Worm (Caenorhabditis elegans) whole organism, late embryonic: Measurements from ENCODE around the gene B0244.17.

ENCODE experiments used
- C08G9.2 ChIP-seq: sonication (generic microtip); optimal IDR thresholded peaks from 2 replicates; lab custom pipeline; 2016; ENCODE audit warnings: mild to moderate bottlenecking, missing genetic modification characterization, moderate library complexity, missing compliant biosample characterization
- C38D4.7 ChIP-seq: fragments of 200-800 bp; sonication (Bioruptor generic); optimal IDR thresholded peaks from 2 replicates; lab custom pipeline; 2018; ENCODE audit warnings: mild to moderate bottlenecking, missing genetic modification characterization, moderate library complexity, missing compliant biosample characterization
- K02D7.2 ChIP-seq: sonication (generic microtip); optimal IDR thresholded peaks from 2 replicates; lab custom pipeline; 2017; ENCODE audit warnings: mild to moderate bottlenecking, missing genetic modification characterization, missing compliant biosample characterization
- K09A11.1 ChIP-seq: sonication (generic microtip); optimal IDR thresholded peaks from 2 replicates; lab custom pipeline; 2017; ENCODE audit warnings: antibody characterized with exemption, mild to moderate bottlenecking, missing genetic modification characterization, missing compliant biosample characterization; ENCODE audit not compliant: insufficient read depth
- T23F11.4 ChIP-seq: fragments of 200-800 bp; sonication (Bioruptor generic); optimal IDR thresholded peaks from 2 replicates; lab custom pipeline; 2018; ENCODE audit warnings: mild to moderate bottlenecking, missing genetic modification characterization, missing compliant biosample characterization
- Y22D7AL.16 ChIP-seq: sonication (generic microtip); optimal IDR thresholded peaks from 2 replicates; lab custom pipeline; 2016; ENCODE audit warnings: missing genetic modification characterization, missing compliant biosample characterization
- ahr-1 ChIP-seq: sonication (generic microtip); optimal IDR thresholded peaks from 2 replicates; lab custom pipeline; 2016; ENCODE audit warnings: missing genetic modification characterization, missing compliant biosample characterization
- ama-1 ChIP-seq: fragments of 150-350 bp; optimal IDR thresholded peaks from 2 replicates; lab custom pipeline; 2014
- ceh-14 ChIP-seq: sonication (generic microtip); optimal IDR thresholded peaks from 2 replicates; lab custom pipeline; 2016; ENCODE audit warnings: missing genotype, missing genetic modification characterization, missing compliant biosample characterization
- ceh-18 ChIP-seq: sonication (generic microtip); optimal IDR thresholded peaks from 2 replicates; lab custom pipeline; 2016; ENCODE audit warnings: missing genetic modification characterization, missing compliant biosample characterization
- ceh-19 ChIP-seq: fragments of 200-800 bp; sonication (Bioruptor generic); optimal IDR thresholded peaks from 2 replicates; lab custom pipeline; 2018; ENCODE audit warnings: mild to moderate bottlenecking, missing genetic modification characterization, missing compliant biosample characterization
- ceh-2 ChIP-seq: sonication (generic microtip); optimal IDR thresholded peaks from 2 replicates; lab custom pipeline; 2016; ENCODE audit warnings: missing genotype, missing genetic modification characterization, missing compliant biosample characterization
- ceh-22 ChIP-seq: sonication (generic microtip); optimal IDR thresholded peaks from 2 replicates; lab custom pipeline; 2017; ENCODE audit warnings: missing biosample characterization, missing genetic modification characterization
- ceh-31 ChIP-seq: sonication (generic microtip); optimal IDR thresholded peaks from 2 replicates; lab custom pipeline; 2016; ENCODE audit warnings: missing genetic modification characterization, missing compliant biosample characterization
- ceh-34 ChIP-seq: sonication (generic microtip); optimal IDR thresholded peaks from 2 replicates; lab custom pipeline; 2016; ENCODE audit warnings: mild to moderate bottlenecking, missing genetic modification characterization, missing compliant biosample characterization
- ceh-45 ChIP-seq: fragments of 200-800 bp; sonication (Bioruptor generic); IDR thresholded peaks from 2 replicates; pipeline ENCODE4 v1.3.6; 2022; ENCODE audit warnings: missing genetic modification reagents, missing genetic modification characterization, missing compliant biosample characterization
- ceh-48 ChIP-seq: sonication (generic microtip); optimal IDR thresholded peaks from 2 replicates; lab custom pipeline; 2016; ENCODE audit warnings: missing genetic modification characterization, inconsistent platforms, missing compliant biosample characterization
- ceh-9 ChIP-seq: sonication (generic microtip); optimal IDR thresholded peaks from 2 replicates; lab custom pipeline; 2016; ENCODE audit warnings: mild to moderate bottlenecking, missing genetic modification characterization, inconsistent platforms, missing compliant biosample characterization
- che-1 ChIP-seq: sonication (generic microtip); optimal IDR thresholded peaks from 2 replicates; lab custom pipeline; 2016; ENCODE audit warnings: mild to moderate bottlenecking, missing genetic modification characterization, missing compliant biosample characterization
- elt-2 ChIP-seq: sonication (generic microtip); optimal IDR thresholded peaks from 2 replicates; lab custom pipeline; 2016; ENCODE audit warnings: missing genetic modification reagents, missing genetic modification characterization, missing compliant biosample characterization
- elt-4 ChIP-seq: sonication (generic microtip); optimal IDR thresholded peaks from 2 replicates; lab custom pipeline; 2016; ENCODE audit warnings: missing genetic modification characterization, missing compliant biosample characterization
- ets-4 ChIP-seq: sonication (generic microtip); optimal IDR thresholded peaks from 2 replicates; lab custom pipeline; 2016; ENCODE audit warnings: missing genetic modification characterization, missing compliant biosample characterization
- eyg-1 ChIP-seq: sonication (generic microtip); optimal IDR thresholded peaks from 2 replicates; lab custom pipeline; 2016; ENCODE audit warnings: missing genotype, missing genetic modification characterization, missing compliant biosample characterization
- gmeb-2 ChIP-seq: sonication (generic microtip); optimal IDR thresholded peaks from 2 replicates; lab custom pipeline; 2016; ENCODE audit warnings: missing genetic modification characterization, inconsistent platforms, missing compliant biosample characterization
- hlh-15 ChIP-seq: sonication (generic microtip); optimal IDR thresholded peaks from 2 replicates; lab custom pipeline; 2016; ENCODE audit warnings: missing genetic modification characterization, missing compliant biosample characterization
- hlh-6 ChIP-seq: sonication (generic microtip); optimal IDR thresholded peaks from 2 replicates; lab custom pipeline; 2016; ENCODE audit warnings: missing genotype, missing genetic modification characterization, missing compliant biosample characterization
- nfya-1 ChIP-seq: sonication (generic microtip); optimal IDR thresholded peaks from 2 replicates; lab custom pipeline; 2017; ENCODE audit warnings: missing genetic modification characterization, mild to moderate bottlenecking, missing compliant biosample characterization, antibody characterized with exemption, moderate library complexity
- nhr-11 ChIP-seq: fragments of 150-350 bp; optimal IDR thresholded peaks from 2 replicates; lab custom pipeline; 2014; ENCODE audit warnings: missing biosample characterization, missing genetic modification characterization
- odd-2 ChIP-seq: sonication (generic microtip); optimal IDR thresholded peaks from 2 replicates; lab custom pipeline; 2017; ENCODE audit warnings: antibody characterized with exemption, mild to moderate bottlenecking, missing genetic modification characterization, missing compliant biosample characterization
- pag-3 ChIP-seq: sonication (generic microtip); optimal IDR thresholded peaks from 2 replicates; lab custom pipeline; 2016; ENCODE audit warnings: missing compliant biosample characterization, missing genetic modification characterization, borderline replicate concordance
- pax-1 ChIP-seq: fragments of 150-350 bp; optimal IDR thresholded peaks from 2 replicates; lab custom pipeline; 2014; ENCODE audit warnings: missing biosample characterization, missing genetic modification characterization
- pha-2 ChIP-seq: sonication (generic microtip); optimal IDR thresholded peaks from 2 replicates; lab custom pipeline; 2017; ENCODE audit warnings: mild to moderate bottlenecking, missing genetic modification characterization, missing compliant biosample characterization
- pros-1 ChIP-seq: fragments of 150-350 bp; optimal IDR thresholded peaks from 2 replicates; lab custom pipeline; 2014; ENCODE audit warnings: missing biosample characterization, missing genetic modification reagents, missing genetic modification characterization
- ref-2 ChIP-seq: sonication (generic microtip); optimal IDR thresholded peaks from 2 replicates; lab custom pipeline; 2016; ENCODE audit warnings: missing genetic modification characterization, missing compliant biosample characterization
- sdc-2 ChIP-seq: sonication (generic microtip); optimal IDR thresholded peaks from 2 replicates; lab custom pipeline; 2016; ENCODE audit warnings: missing genotype, missing genetic modification characterization, missing compliant biosample characterization
- sox-2 ChIP-seq: fragments of 200-800 bp; sonication (Bioruptor generic); IDR thresholded peaks from 2 replicates; pipeline ENCODE4 v1.3.6; 2022; ENCODE audit warnings: missing genetic modification reagents, missing genetic modification characterization, missing compliant biosample characterization
- tbx-2 ChIP-seq: sonication (generic microtip); optimal IDR thresholded peaks from 2 replicates; lab custom pipeline; 2016; ENCODE audit warnings: missing genetic modification characterization, missing compliant biosample characterization
- ttx-3 ChIP-seq: sonication (generic microtip); optimal IDR thresholded peaks from 2 replicates; lab custom pipeline; 2016; ENCODE audit warnings: missing genetic modification reagents, missing genetic modification characterization, missing compliant biosample characterization
- unc-42 ChIP-seq: sonication (generic microtip); optimal IDR thresholded peaks from 2 replicates; lab custom pipeline; 2016; ENCODE audit warnings: missing genotype, missing genetic modification characterization, missing compliant biosample characterization
- unc-55 ChIP-seq: sonication (generic microtip); optimal IDR thresholded peaks from 2 replicates; lab custom pipeline; 2017; ENCODE audit warnings: missing biosample characterization, missing genetic modification reagents, missing genetic modification characterization
- ztf-16 ChIP-seq: sonication (generic microtip); optimal IDR thresholded peaks from 2 replicates; lab custom pipeline; 2017; ENCODE audit warnings: missing genetic modification characterization, missing compliant biosample characterization

Gene B0244.17

ce11 chrIII:5732925-5733324 lies at the start of gene B0244.17:
TSS of gene B0244.17 (plus strand) at chrIII:5733225.
- TF ChIP-seq elt-2 (tag; lab: Kevin White, UChicago) (peak; percentile 30), ceh-2 (tag; lab: Kevin White, UChicago) (no peak)

- TF ChIP-seq C38D4.7 (GFP tag; lab: Kevin White, UChicago) (no peak), ama-1 (lab: Kevin White, UChicago) (no peak), T23F11.4 (GFP tag; lab: Kevin White, UChicago) (no peak), hlh-15 (tag; lab: Kevin White, UChicago) (no peak), ceh-45 (no peak), C08G9.2 (tag; lab: Kevin White, UChicago) (no peak)
Observed at ce11 chrIII:5683998-5684397, 49.0 kb upstream of the B0244.17 start, which contains the start of gene rcan-1. TSS of gene rcan-1 (minus strand) at chrIII:5684098.

- no peak for TF ChIP-seq elt-4 (tag; lab: Kevin White, UChicago)
- peak; percentile 36 for TF ChIP-seq ets-4 (tag; lab: Kevin White, UChicago)
- no peak for TF ChIP-seq C08G9.2 (tag; lab: Kevin White, UChicago)
- TF ChIP-seq ceh-19: no peak
- peak; percentile 20 for TF ChIP-seq ceh-14 (tag; lab: Kevin White, UChicago)
- no peak for TF ChIP-seq ceh-45
- peak; percentile 50 for TF ChIP-seq tbx-2 (tag; lab: Kevin White, UChicago)
- TF ChIP-seq hlh-6 (tag; lab: Kevin White, UChicago): no peak
- TF ChIP-seq ceh-2 (tag; lab: Kevin White, UChicago): peak; percentile 25
- TF ChIP-seq pros-1 (tag; lab: Kevin White, UChicago): no peak
- TF ChIP-seq ceh-9: no peak
- no peak for TF ChIP-seq pha-2
- TF ChIP-seq unc-55 (GFP tag; lab: Kevin White, UChicago): no peak
- peak; percentile 29 for TF ChIP-seq ceh-34 (tag; lab: Kevin White, UChicago)
- no peak for TF ChIP-seq ceh-22 (tag; lab: Kevin White, UChicago)
- no peak for TF ChIP-seq ahr-1 (tag; lab: Kevin White, UChicago)
- peak; percentile 32 for TF ChIP-seq nfya-1 (tag; lab: Kevin White, UChicago)
- no peak for TF ChIP-seq ztf-16
- no peak for TF ChIP-seq K09A11.1 (tag; lab: Kevin White, UChicago)
- TF ChIP-seq nhr-11 (tag; lab: Kevin White, UChicago): no peak
- peak; percentile 31 for TF ChIP-seq ceh-18 (tag; lab: Kevin White, UChicago)
- no peak for TF ChIP-seq C38D4.7 (GFP tag; lab: Kevin White, UChicago)
- no peak for TF ChIP-seq ceh-48 (tag; lab: Kevin White, UChicago)
- TF ChIP-seq ceh-31: peak; percentile 24
- TF ChIP-seq ref-2 (tag; lab: Kevin White, UChicago): no peak
- TF ChIP-seq, all 69 proteins: peak for 8
Observed at ce11 chrIII:5688246-5688645, 44.8 kb upstream of the B0244.17 start.

ce11 chrIII:5691826-5692225 lies 41.2 kb upstream of the B0244.17 start:
- TF ChIP-seq ahr-1 (tag; lab: Kevin White, UChicago) (no peak), gmeb-2 (tag; lab: Kevin White, UChicago) (no peak), sox-2 (GFP tag; lab: Robert Waterston, UW) (no peak), unc-42 (tag; lab: Kevin White, UChicago) (no peak), ama-1 (lab: Kevin White, UChicago) (no peak), K02D7.2 (tag; lab: Kevin White, UChicago) (no peak), eyg-1 (tag; lab: Kevin White, UChicago) (no peak), che-1 (no peak)

- TF ChIP-seq ceh-22 (tag; lab: Kevin White, UChicago) (no peak), odd-2 (no peak), nfya-1 (tag; lab: Kevin White, UChicago) (peak; percentile 7), sdc-2 (tag; lab: Kevin White, UChicago) (no peak), pag-3 (tag; lab: Kevin White, UChicago) (no peak), pros-1 (tag; lab: Kevin White, UChicago) (no peak), unc-42 (tag; lab: Kevin White, UChicago) (peak; percentile 54), ttx-3 (peak; percentile 19), pax-1 (tag; lab: Kevin White, UChicago) (no peak), Y22D7AL.16 (tag; lab: Kevin White, UChicago) (no peak), ets-4 (tag; lab: Kevin White, UChicago) (peak; percentile 11), ceh-34 (tag; lab: Kevin White, UChicago) (no peak), ceh-31 (peak; percentile 20)
Observed at ce11 chrIII:5692690-5693089, 40.3 kb upstream of the B0244.17 start, which contains the start of the genes abi-1 and arle-14. TSS of gene abi-1 (minus strand) at chrIII:5692740. TSS of gene arle-14 (plus strand) at chrIII:5692906.
